Worm (Caenorhabditis elegans): ENCODE measurements around the gene ZK697.14.

DNA sequence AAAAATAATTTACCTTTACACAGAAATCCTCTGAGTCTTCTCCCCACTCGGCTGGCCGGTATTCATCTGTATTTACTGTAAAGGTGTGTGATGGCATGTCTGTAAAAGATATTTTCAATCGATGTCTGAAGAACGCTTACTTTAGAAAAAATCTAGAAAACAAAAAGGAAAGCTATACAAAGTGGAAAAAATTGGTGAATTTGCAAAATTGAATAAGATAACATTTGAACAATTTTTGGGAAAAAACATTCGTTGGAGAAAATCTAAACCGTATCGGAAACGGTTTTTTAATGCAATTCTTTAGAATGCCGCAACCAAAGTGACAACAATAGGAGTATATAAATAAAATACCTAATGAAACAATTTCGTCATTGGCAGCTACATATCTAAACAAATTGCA is 26.4 kb upstream of the ZK697.14 start, which contains the start of gene F36H9.5:
- no peak for TF ChIP-seq nhr-11 (tag; optimal IDR thresholded peaks at IDR 0.05)
- TF ChIP-seq nhr-237 (tag; optimal IDR thresholded peaks at IDR 0.05): no peak
- no peak for TF ChIP-seq aly-2 (tag; optimal IDR thresholded peaks at IDR 0.05)
- no peak for TF ChIP-seq ceh-28 (tag; optimal IDR thresholded peaks at IDR 0.05)
- no peak for TF ChIP-seq ztf-11 (tag; optimal IDR thresholded peaks at IDR 0.05)

Measured in whole organism, L3 larva.